Fruit fly (Drosophila melanogaster): ENCODE data around the gene AsnRS.

DNA sequence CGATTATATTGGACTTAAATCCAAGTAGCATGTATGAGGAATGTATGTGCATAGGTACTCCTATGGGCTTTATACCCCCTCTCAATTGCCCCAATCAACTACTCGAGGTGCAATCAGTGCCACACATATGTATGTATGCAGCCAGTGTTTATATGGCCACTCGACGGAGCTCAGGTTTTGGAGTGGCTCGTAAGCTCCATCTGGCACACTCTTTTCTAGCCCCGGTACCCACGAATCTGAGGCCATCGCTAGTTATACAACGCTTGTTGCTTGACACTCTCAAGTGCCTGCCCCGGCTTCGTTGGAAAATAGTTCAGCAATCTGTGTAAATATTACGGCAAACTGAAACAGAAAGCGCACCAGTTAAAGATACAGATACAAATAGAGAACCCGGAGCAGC, 35.4 kb downstream of the AsnRS start:
- TF ChIP-seq Snoo (tag; optimal IDR thresholded peaks at IDR 0.05), result no peak
- no peak for TF ChIP-seq EcR (GFP tag; optimal IDR thresholded peaks at IDR 0.05)
- TF ChIP-seq CG4496 (GFP tag; IDR thresholded peaks at IDR 0.05), result no peak
- TF ChIP-seq fd96Ca (GFP tag; IDR thresholded peaks at IDR 0.05), result no peak
